Worm (Caenorhabditis elegans) whole organism, young adult: Measurements from ENCODE around the gene mec-14.
A peak's percentile ranks its signal among the peaks of the same experiment; 100 is the strongest.

ENCODE experiments used
- B0261.1 ChIP-seq: sonication (generic microtip); optimal IDR thresholded peaks from 2 replicates; lab custom pipeline; 2016; ENCODE audit warnings: mild to moderate bottlenecking, missing genetic modification characterization, moderate library complexity, missing compliant biosample characterization
- B0336.3 ChIP-seq: fragments of 200-800 bp; sonication (Bioruptor generic); IDR thresholded peaks from 2 replicates; pipeline ENCODE4 v1.3.6; 2022; ENCODE audit warnings: missing genetic modification characterization, missing compliant biosample characterization
- F23B12.7 ChIP-seq: sonication (generic microtip); optimal IDR thresholded peaks from 2 replicates; lab custom pipeline; 2017; ENCODE audit warnings: missing genetic modification characterization, mild to moderate bottlenecking, missing compliant biosample characterization, antibody characterized with exemption, moderate library complexity; ENCODE audit not compliant: insufficient read depth
- F33H1.4 ChIP-seq: fragments of 200-800 bp; sonication (Bioruptor generic); IDR thresholded peaks from 2 replicates; pipeline ENCODE4 v1.3.6; 2022; ENCODE audit warnings: missing genetic modification reagents, missing genetic modification characterization, missing compliant biosample characterization
- F39B2.1 ChIP-seq: fragments of 200-800 bp; sonication (Bioruptor generic); IDR thresholded peaks from 2 replicates; pipeline ENCODE4 v1.3.6; 2022; ENCODE audit warnings: missing genetic modification reagents, missing genetic modification characterization, missing compliant biosample characterization
- F49E8.2 ChIP-seq: sonication (generic microtip); optimal IDR thresholded peaks from 3 replicates; lab custom pipeline; 2017; ENCODE audit warnings: missing genetic modification characterization, mild to moderate bottlenecking, missing compliant biosample characterization, antibody characterized with exemption, moderate library complexity; ENCODE audit not compliant: insufficient read depth
- F57A8.1 ChIP-seq: fragments of 200-800 bp; sonication (Bioruptor generic); optimal IDR thresholded peaks from 2 replicates; lab custom pipeline; 2018; ENCODE audit warnings: mild to moderate bottlenecking, missing genetic modification characterization, moderate library complexity, missing compliant biosample characterization
- T07F8.4 ChIP-seq: sonication (generic microtip); optimal IDR thresholded peaks from 2 replicates; lab custom pipeline; 2016; ENCODE audit warnings: mild to moderate bottlenecking, missing genetic modification characterization, moderate library complexity, missing compliant biosample characterization
- T26A5.8 ChIP-seq: sonication (generic microtip); optimal IDR thresholded peaks from 2 replicates; lab custom pipeline; 2016; ENCODE audit warnings: missing genetic modification characterization, missing compliant biosample characterization
- Y53F4B.3 ChIP-seq: fragments of 200-800 bp; sonication (Bioruptor generic); IDR thresholded peaks from 2 replicates; pipeline ENCODE4 v1.3.6; 2022; ENCODE audit warnings: missing genetic modification reagents, missing genetic modification characterization, missing compliant biosample characterization
- Y79H2A.3 ChIP-seq: fragments of 200-800 bp; sonication (Bioruptor generic); conservative IDR thresholded peaks from 2 replicates; pipeline ENCODE4 v1.3.6; 2022; ENCODE audit warnings: missing genetic modification reagents, missing genetic modification characterization, missing compliant biosample characterization
- akir-1 ChIP-seq: fragments of 200-800 bp; sonication (Bioruptor generic); optimal IDR thresholded peaks from 2 replicates; lab custom pipeline; 2018; ENCODE audit warnings: mild to moderate bottlenecking, missing genetic modification characterization, moderate library complexity, missing compliant biosample characterization
- athp-1 ChIP-seq: sonication (generic microtip); optimal IDR thresholded peaks from 2 replicates; lab custom pipeline; 2017; ENCODE audit warnings: mild to moderate bottlenecking, missing genetic modification characterization, missing compliant biosample characterization
- attf-3 ChIP-seq: fragments of 200-800 bp; sonication (Bioruptor generic); conservative IDR thresholded peaks from 2 replicates; pipeline ENCODE4 v1.3.6; 2022; ENCODE audit warnings: missing genetic modification reagents, missing genetic modification characterization, missing compliant biosample characterization
- cebp-2 ChIP-seq: fragments of 200-800 bp; sonication (Bioruptor generic); IDR thresholded peaks from 2 replicates; pipeline ENCODE4 v1.3.6; 2022; ENCODE audit warnings: missing genetic modification characterization, missing compliant biosample characterization
- ceh-100 ChIP-seq: fragments of 200-800 bp; sonication (Bioruptor generic); IDR thresholded peaks from 2 replicates; pipeline ENCODE4 v1.3.6; 2022; ENCODE audit warnings: missing genetic modification reagents, missing genetic modification characterization, missing compliant biosample characterization
- chd-7 ChIP-seq: sonication (generic microtip); optimal IDR thresholded peaks from 2 replicates; lab custom pipeline; 2016; ENCODE audit warnings: mild to moderate bottlenecking, missing genetic modification characterization, moderate library complexity, missing compliant biosample characterization
- die-1 ChIP-seq: sonication (generic microtip); optimal IDR thresholded peaks from 2 replicates; lab custom pipeline; 2016; ENCODE audit warnings: missing genotype, mild to moderate bottlenecking, missing genetic modification characterization, missing compliant biosample characterization
- dpl-1 ChIP-seq: fragments of 150-350 bp; optimal IDR thresholded peaks from 2 replicates; lab custom pipeline; 2014; ENCODE audit warnings: missing biosample characterization, missing genetic modification reagents, missing genetic modification characterization
- efl-1 ChIP-seq: fragments of 150-350 bp; optimal IDR thresholded peaks from 2 replicates; lab custom pipeline; 2014; ENCODE audit warnings: missing biosample characterization, missing genetic modification reagents, missing genetic modification characterization
- egl-44 ChIP-seq: fragments of 200-800 bp; sonication (Bioruptor generic); IDR thresholded peaks from 2 replicates; pipeline ENCODE4 v1.3.6; 2022; ENCODE audit warnings: missing genetic modification reagents, missing genetic modification characterization, missing compliant biosample characterization
- hlh-12 ChIP-seq: sonication (generic microtip); optimal IDR thresholded peaks from 2 replicates; lab custom pipeline; 2016; ENCODE audit warnings: missing genetic modification characterization, missing compliant biosample characterization
- hmg-1.2 ChIP-seq: fragments of 200-800 bp; sonication (Bioruptor generic); IDR thresholded peaks from 2 replicates; pipeline ENCODE4 v1.3.6; 2022; ENCODE audit warnings: missing genetic modification reagents, missing genetic modification characterization, missing compliant biosample characterization
- hsf-1 ChIP-seq: fragments of 200-800 bp; sonication (Bioruptor generic); IDR thresholded peaks from 2 replicates; pipeline ENCODE4 v1.3.6; 2022; ENCODE audit warnings: missing genetic modification reagents, missing genetic modification characterization, missing compliant biosample characterization
- lin-35 ChIP-seq, 3 experiments: fragments of 150-350 bp in 2 of 3; sonication (generic microtip) in 1 of 3; optimal IDR thresholded peaks; 2 replicates each; lab custom pipeline; 2014 to 2018; ENCODE audit warnings: missing biosample characterization in 3 of 3, missing genetic modification characterization in 3 of 3, missing genetic modification reagents in 3 of 3
- lin-54 ChIP-seq: fragments of 200-800 bp; sonication (Bioruptor generic); optimal IDR thresholded peaks from 2 replicates; lab custom pipeline; 2018; ENCODE audit warnings: mild to moderate bottlenecking, missing genetic modification characterization, missing compliant biosample characterization
- lsl-1 ChIP-seq: fragments of 200-800 bp; sonication (Bioruptor generic); optimal IDR thresholded peaks from 2 replicates; lab custom pipeline; 2018; ENCODE audit warnings: mild to moderate bottlenecking, missing genetic modification characterization, moderate library complexity, missing compliant biosample characterization
- madf-3 ChIP-seq: fragments of 200-800 bp; sonication (Bioruptor generic); IDR thresholded peaks from 2 replicates; pipeline ENCODE4 v1.3.6; 2022; ENCODE audit warnings: missing genetic modification reagents, missing genetic modification characterization, missing compliant biosample characterization
- madf-8 ChIP-seq: fragments of 200-800 bp; sonication (Bioruptor generic); conservative IDR thresholded peaks from 2 replicates; pipeline ENCODE4 v1.3.6; 2022; ENCODE audit warnings: missing genetic modification reagents, missing genetic modification characterization, missing compliant biosample characterization
- nfya-1 ChIP-seq: sonication (generic microtip); optimal IDR thresholded peaks from 2 replicates; lab custom pipeline; 2017; ENCODE audit warnings: antibody characterized with exemption, missing compliant biosample characterization, missing genetic modification characterization, borderline replicate concordance; ENCODE audit not compliant: insufficient read depth
- nfya-2 ChIP-seq: fragments of 200-800 bp; sonication (Bioruptor generic); IDR thresholded peaks from 2 replicates; pipeline ENCODE4 v1.3.6; 2022; ENCODE audit warnings: missing genetic modification reagents, missing genetic modification characterization, missing compliant biosample characterization
- nfyb-1 ChIP-seq: fragments of 200-800 bp; sonication (Bioruptor generic); IDR thresholded peaks from 2 replicates; pipeline ENCODE4 v1.3.6; 2022; ENCODE audit warnings: missing genetic modification reagents, missing genetic modification characterization, missing compliant biosample characterization
- nhr-120 ChIP-seq: fragments of 200-800 bp; sonication (Bioruptor generic); IDR thresholded peaks from 2 replicates; pipeline ENCODE4 v1.3.6; 2022; ENCODE audit warnings: missing genetic modification characterization, missing compliant biosample characterization
- nhr-90 ChIP-seq: sonication (generic microtip); optimal IDR thresholded peaks from 2 replicates; lab custom pipeline; 2016; ENCODE audit warnings: missing genotype, mild to moderate bottlenecking, missing genetic modification characterization, missing compliant biosample characterization
- sdz-38 ChIP-seq: sonication (generic microtip); optimal IDR thresholded peaks from 2 replicates; lab custom pipeline; 2016; ENCODE audit warnings: missing genotype, missing genetic modification characterization, missing compliant biosample characterization
- sea-2 ChIP-seq: fragments of 200-800 bp; sonication (Bioruptor generic); IDR thresholded peaks from 2 replicates; pipeline ENCODE4 v1.3.6; 2022; ENCODE audit warnings: missing genetic modification characterization, missing compliant biosample characterization
- somi-1 ChIP-seq: fragments of 200-800 bp; sonication (Bioruptor generic); optimal IDR thresholded peaks from 2 replicates; lab custom pipeline; 2018; ENCODE audit warnings: mild to moderate bottlenecking, missing genetic modification characterization, missing compliant biosample characterization
- sptf-2 ChIP-seq: fragments of 200-800 bp; sonication (Bioruptor generic); optimal IDR thresholded peaks from 2 replicates; lab custom pipeline; 2018; ENCODE audit warnings: mild to moderate bottlenecking, missing genetic modification characterization, missing compliant biosample characterization
- xnd-1 ChIP-seq: sonication (generic microtip); optimal IDR thresholded peaks from 2 replicates; lab custom pipeline; 2016; ENCODE audit warnings: missing genotype, missing genetic modification reagents, missing genetic modification characterization, missing compliant biosample characterization
- ztf-18 ChIP-seq: sonication (generic microtip); optimal IDR thresholded peaks from 2 replicates; lab custom pipeline; 2016; ENCODE audit warnings: missing genotype, mild to moderate bottlenecking, missing genetic modification characterization, missing compliant biosample characterization
- ztf-26 ChIP-seq: sonication (generic microtip); optimal IDR thresholded peaks from 2 replicates; lab custom pipeline; 2017; ENCODE audit warnings: missing genetic modification characterization, missing compliant biosample characterization

Gene mec-14

DNA sequence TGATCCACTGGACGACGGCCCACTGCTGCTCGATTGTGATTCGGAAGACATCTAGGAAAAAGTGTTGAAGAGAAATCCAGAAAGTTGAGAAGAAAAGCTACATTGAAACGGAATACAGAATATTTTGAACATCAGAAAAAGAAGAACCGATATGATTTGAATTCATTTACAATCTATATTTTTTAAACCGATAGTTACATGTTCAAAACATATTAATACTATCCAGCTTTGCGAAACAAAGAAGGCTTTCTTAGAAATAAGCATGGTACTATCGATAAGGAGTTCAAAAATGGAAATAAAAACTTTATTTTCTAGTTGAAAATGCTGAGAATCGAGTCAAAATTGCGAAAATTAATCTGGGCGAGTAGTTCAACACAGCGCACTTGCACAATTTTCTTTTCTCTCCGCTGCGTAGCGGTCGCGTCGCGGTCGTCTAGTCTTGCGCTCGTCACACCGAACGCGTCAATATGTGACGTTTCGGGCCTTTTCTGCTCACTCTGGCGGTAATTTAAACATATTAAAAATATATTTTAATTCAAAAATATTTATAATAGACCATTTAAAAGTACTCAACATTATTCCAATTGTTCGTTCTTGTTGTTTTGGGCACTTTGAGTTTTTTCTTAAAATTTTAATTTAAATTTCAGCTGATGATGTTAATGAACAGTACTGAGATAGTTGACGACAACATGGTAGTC lies 30.6 kb downstream of the mec-14 start, which contains the start of the genes syf-2 and K04G7.1 (continued):
- 0 out of 2 replicates have a peak, but pooled peaks have one; percentile 64 for TF ChIP-seq Y79H2A.3 (GFP tag; lab: Robert Waterston, UW)
- TF ChIP-seq athp-1 (tag; lab: Kevin White, UChicago), result peak; percentile 57
- TF ChIP-seq efl-1 (GFP tag; lab: Kevin White, UChicago), result peak; percentile 82
- peak; percentile 97 for TF ChIP-seq lin-54 (GFP tag; lab: Kevin White, UChicago)
- no peak for TF ChIP-seq hlh-12 (tag; lab: Kevin White, UChicago)

- no peak for TF ChIP-seq nfya-2 (GFP tag; lab: Robert Waterston, UW)
- TF ChIP-seq somi-1 (GFP tag; lab: Kevin White, UChicago), result no peak
- TF ChIP-seq B0336.3, result no peak
- TF ChIP-seq F57A8.1, result no peak
- no peak for TF ChIP-seq madf-8 (GFP tag; lab: Robert Waterston, UW)
- TF ChIP-seq, all 124 proteins: peak for 0
These were observed 31.7 kb downstream of the mec-14 start, which contains the start of gene rnp-7 for ce11 chrIII:7161055-7161454. rnp-7 (minus strand) TSS chrIII:7161155.

- TF ChIP-seq cebp-2 (GFP tag; lab: Robert Waterston, UW) (no peak), sptf-2 (GFP tag; lab: Kevin White, UChicago) (no peak), akir-1 (GFP tag; lab: Kevin White, UChicago) (no peak), lin-35 (GFP tag; optimal IDR thresholded peaks at IDR 0.05; lab: Kevin White, UChicago) (no peak), sdz-38 (tag; lab: Kevin White, UChicago) (no peak), hsf-1 (GFP tag; lab: Robert Waterston, UW) (no peak), nhr-90 (tag; lab: Kevin White, UChicago) (no peak), lsl-1 (GFP tag; lab: Kevin White, UChicago) (no peak), F33H1.4 (GFP tag; lab: Robert Waterston, UW) (no peak), attf-3 (GFP tag; lab: Robert Waterston, UW) (no peak), Y79H2A.3 (GFP tag; lab: Robert Waterston, UW) (no peak), nfya-1 (tag; lab: Kevin White, UChicago) (no peak), B0261.1 (no peak), die-1 (no peak), xnd-1 (tag; lab: Kevin White, UChicago) (no peak), egl-44 (no peak), T26A5.8 (tag; lab: Kevin White, UChicago) (no peak)
These were observed 33.5 kb downstream of the mec-14 start for ce11 chrIII:7159246-7159645.

DNA sequence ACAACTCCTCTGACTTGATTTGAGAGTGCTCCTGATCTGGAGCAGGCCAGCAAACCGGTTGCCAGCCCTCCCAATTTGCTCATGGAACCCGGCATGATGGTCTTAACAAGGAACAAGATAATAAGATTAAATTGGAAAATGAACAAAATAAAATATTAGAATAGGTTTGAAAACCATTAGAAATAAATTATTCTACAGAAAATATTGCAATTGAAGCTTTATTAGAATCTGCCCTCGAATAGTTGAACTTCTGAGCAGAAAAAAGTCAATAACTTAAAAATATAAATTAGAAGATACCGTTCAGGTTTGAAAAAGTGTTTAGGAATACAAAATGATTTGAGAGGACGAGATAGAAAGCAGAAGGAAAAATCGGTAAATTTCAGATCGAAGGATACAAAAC lies 34.1 kb downstream of the mec-14 start, which contains the start of gene nuo-4:
Gene nuo-4 (minus strand): TSS at position 101 of the 400 bp plus-strand sequence.
- TF ChIP-seq nhr-120 (GFP tag; lab: Robert Waterston, UW) (no peak), madf-3 (GFP tag; lab: Robert Waterston, UW) (peak; percentile 73; the same call in 1 of the 2 replicates), F23B12.7 (tag; lab: Kevin White, UChicago) (no peak), nfyb-1 (no peak)

ce11 chrIII:7155631-7156030 lies 37.2 kb downstream of the mec-14 start:
- TF ChIP-seq F33H1.4 (GFP tag; lab: Robert Waterston, UW), result peak; percentile 25; the same call in 1 of the 2 replicates
- no peak for TF ChIP-seq dpl-1
- peak; percentile 4 for TF ChIP-seq T07F8.4 (tag; lab: Kevin White, UChicago)
- TF ChIP-seq sea-2 (GFP tag; lab: Robert Waterston, UW), result no peak
- TF ChIP-seq athp-1 (tag; lab: Kevin White, UChicago), result peak; percentile 18
- TF ChIP-seq ceh-100 (GFP tag; lab: Robert Waterston, UW), result 0 out of 2 replicates have a peak, but pooled peaks have one; percentile 44
- no peak for TF ChIP-seq xnd-1 (tag; lab: Kevin White, UChicago)
- TF ChIP-seq F49E8.2 (tag; lab: Kevin White, UChicago), result no peak
- peak; percentile 94 for TF ChIP-seq hmg-1.2 (GFP tag; lab: Robert Waterston, UW)
- TF ChIP-seq chd-7 (tag; lab: Kevin White, UChicago), result peak; percentile 87
- TF ChIP-seq madf-8 (GFP tag; lab: Robert Waterston, UW), result no peak
- TF ChIP-seq ztf-18, result peak; percentile 18
- no peak for TF ChIP-seq Y53F4B.3 (GFP tag; lab: Robert Waterston, UW)
- TF ChIP-seq ztf-26 (tag; lab: Kevin White, UChicago), result peak; percentile 70
- 0 out of 2 replicates have a peak, but pooled peaks have one; percentile 43 for TF ChIP-seq F39B2.1 (GFP tag; lab: Robert Waterston, UW)
- TF ChIP-seq madf-3 (GFP tag; lab: Robert Waterston, UW), result peak; percentile 78
